Worm (Caenorhabditis elegans) whole organism, L4 larva: Measurements from ENCODE around the gene alh-3.

Source experiments
- Y75B8A.6 ChIP-seq: fragments of 200-800 bp; sonication (Bioruptor generic); IDR thresholded peaks from 2 replicates; pipeline ENCODE4 v1.3.6; 2022; ENCODE audit warnings: missing genetic modification reagents, missing genetic modification characterization, missing compliant biosample characterization
- aha-1 ChIP-seq: fragments of 150-350 bp; peaks from one replicate; lab custom pipeline; 2014; ENCODE audit warnings: missing biosample characterization, missing genetic modification characterization
- ceh-20 ChIP-seq: fragments of 200-800 bp; sonication (Bioruptor generic); IDR thresholded peaks from 2 replicates; pipeline ENCODE4 v1.3.6; 2022; ENCODE audit warnings: missing genetic modification reagents, missing genetic modification characterization, missing compliant biosample characterization
- dve-1 ChIP-seq: sonication (generic microtip); optimal IDR thresholded peaks from 2 replicates; lab custom pipeline; 2017; ENCODE audit warnings: antibody characterized with exemption, mild to moderate bottlenecking, missing genetic modification characterization, missing compliant biosample characterization; ENCODE audit not compliant: insufficient read depth
- lin-15B ChIP-seq: fragments of 150-350 bp; sonication (generic microtip); optimal IDR thresholded peaks from 3 replicates; lab custom pipeline; 2014; ENCODE audit warnings: missing biosample characterization, missing genetic modification characterization
- lin-38 ChIP-seq: fragments of 200-800 bp; sonication (Bioruptor generic); IDR thresholded peaks from 2 replicates; pipeline ENCODE4 v1.3.6; 2022; ENCODE audit warnings: missing genetic modification reagents, missing genetic modification characterization, missing compliant biosample characterization
- madf-5 ChIP-seq, 2 experiments: fragments of 200-800 bp; sonication (Bioruptor generic); IDR thresholded peaks; 2 replicates each; pipeline ENCODE4 v1.3.6; 2022; ENCODE audit warnings: missing compliant biosample characterization in 2 of 2, missing genetic modification characterization in 2 of 2
- nhr-237 ChIP-seq: sonication (generic microtip); optimal IDR thresholded peaks from 2 replicates; lab custom pipeline; 2017; ENCODE audit warnings: missing biosample characterization, missing genetic modification characterization
- nhr-25 ChIP-seq: sonication (generic microtip); optimal IDR thresholded peaks from 2 replicates; lab custom pipeline; 2017; ENCODE audit warnings: missing genetic modification characterization, mild to moderate bottlenecking, missing compliant biosample characterization, antibody characterized with exemption, moderate library complexity, borderline replicate concordance; ENCODE audit not compliant: insufficient read depth
- nhr-77 ChIP-seq: fragments of 150-350 bp; optimal IDR thresholded peaks from 2 replicates; lab custom pipeline; 2014; ENCODE audit warnings: missing biosample characterization, missing genetic modification characterization
- pqm-1 ChIP-seq: sonication (generic microtip); optimal IDR thresholded peaks from 2 replicates; lab custom pipeline; 2017; ENCODE audit warnings: missing biosample characterization, missing genetic modification characterization
- snpc-4 ChIP-seq: fragments of 150-350 bp; optimal IDR thresholded peaks from 2 replicates; lab custom pipeline; 2014; ENCODE audit warnings: missing biosample characterization, missing genetic modification characterization
- spr-3 ChIP-seq: fragments of 200-800 bp; sonication (Bioruptor generic); optimal IDR thresholded peaks from 2 replicates; lab custom pipeline; 2018; ENCODE audit warnings: mild to moderate bottlenecking, missing genetic modification characterization, missing compliant biosample characterization
- unc-130 ChIP-seq: sonication (generic microtip); optimal IDR thresholded peaks from 2 replicates; lab custom pipeline; 2016; ENCODE audit warnings: missing genetic modification reagents, missing genetic modification characterization, missing compliant biosample characterization

ce11 chrIV:10990699-10991098, 31.7 kb upstream of the alh-3 start, which contains the start of gene F13H10.5:
- no peak for TF ChIP-seq dve-1
- TF ChIP-seq Y75B8A.6 (GFP tag; lab: Robert Waterston, UW): no peak
- TF ChIP-seq aha-1 (tag; lab: Kevin White, UChicago): no peak
- no peak for TF ChIP-seq lin-15B (tag; lab: Kevin White, UChicago)
- no peak for TF ChIP-seq lin-38
- no peak for TF ChIP-seq ceh-20 (GFP tag; lab: Robert Waterston, UW)
- TF ChIP-seq unc-130 (GFP tag; lab: Kevin White, UChicago): no peak
- no peak for TF ChIP-seq pqm-1 (tag; lab: Kevin White, UChicago)
- no peak for TF ChIP-seq nhr-77
- TF ChIP-seq nhr-237: no peak
- no peak for TF ChIP-seq nhr-25
- no peak for TF ChIP-seq spr-3
- TF ChIP-seq snpc-4 (tag; lab: Kevin White, UChicago): no peak
- TF ChIP-seq madf-5 (GFP tag; IDR thresholded peaks at IDR 0.05; lab: Robert Waterston, UW): no peak
